Fruit fly (Drosophila melanogaster) whole organism, embryonic: ENCODE results near the gene CG43401.

Source experiments
- BEAF-32 ChIP-seq: fragments of 200-800 bp; sonication (Bioruptor generic); optimal IDR thresholded peaks from 3 replicates; lab custom pipeline; 2017; ENCODE audit warnings: missing biosample characterization, missing genetic modification characterization, mild to moderate bottlenecking, moderate library complexity, missing genetic modification reagents
- CG10366 ChIP-seq: fragments of 200-800 bp; sonication (Bioruptor generic); IDR thresholded peaks from 2 replicates; pipeline ENCODE4 v1.3.6; 2022; ENCODE audit warnings: missing biosample characterization, missing genetic modification characterization
- CG12744 ChIP-seq: fragments of 200-800 bp; sonication (Bioruptor generic); optimal IDR thresholded peaks from 2 replicates; lab custom pipeline; 2016; ENCODE audit warnings: missing biosample characterization, missing genetic modification characterization
- CG15073 ChIP-seq: fragments of 200-800 bp; sonication (Bioruptor generic); optimal IDR thresholded peaks from 2 replicates; lab custom pipeline; 2016; ENCODE audit warnings: missing biosample characterization, missing genetic modification characterization
- CG18599 ChIP-seq: fragments of 200-800 bp; sonication (Bioruptor generic); optimal IDR thresholded peaks from 3 replicates; lab custom pipeline; 2017; ENCODE audit warnings: missing biosample characterization, missing genetic modification characterization, mild to moderate bottlenecking, moderate library complexity, missing genetic modification reagents
- CG18619 ChIP-seq: fragments of 200-800 bp; sonication (Bioruptor generic); optimal IDR thresholded peaks from 3 replicates; lab custom pipeline; 2017; ENCODE audit warnings: missing biosample characterization, mild to moderate bottlenecking, missing genetic modification characterization
- CG18764 ChIP-seq: fragments of 200-800 bp; sonication (Bioruptor generic); optimal IDR thresholded peaks from 3 replicates; lab custom pipeline; 2016; ENCODE audit warnings: missing biosample characterization, missing genetic modification characterization
- CG2678 ChIP-seq: fragments of 200-800 bp; sonication (Bioruptor generic); optimal IDR thresholded peaks from 3 replicates; lab custom pipeline; 2019; ENCODE audit warnings: missing biosample characterization, mild to moderate bottlenecking, missing genetic modification characterization, moderate library complexity
- CG3847 ChIP-seq: fragments of 200-800 bp; sonication (Bioruptor generic); IDR thresholded peaks from 2 replicates; pipeline ENCODE4 v1.3.6; 2022; ENCODE audit warnings: missing biosample characterization, missing genetic modification characterization
- CG3995 ChIP-seq: fragments of 200-800 bp; sonication (Bioruptor generic); optimal IDR thresholded peaks from 3 replicates; lab custom pipeline; 2016; ENCODE audit warnings: missing biosample characterization, missing genetic modification characterization
- CG4360 ChIP-seq: fragments of 200-800 bp; sonication (Bioruptor generic); IDR thresholded peaks from 2 replicates; pipeline ENCODE4 v1.3.6; 2022; ENCODE audit warnings: missing biosample characterization, missing genetic modification characterization
- CG4707 ChIP-seq: fragments of 200-800 bp; sonication (Bioruptor generic); optimal IDR thresholded peaks from 2 replicates; lab custom pipeline; 2018; ENCODE audit warnings: missing biosample characterization, mild to moderate bottlenecking, missing genetic modification characterization, moderate library complexity
- CG7271 ChIP-seq: fragments of 200-800 bp; sonication (Bioruptor generic); optimal IDR thresholded peaks from 2 replicates; lab custom pipeline; 2018; ENCODE audit warnings: missing biosample characterization, mild to moderate bottlenecking, missing genetic modification characterization, moderate library complexity
- CG8281 ChIP-seq: fragments of 200-800 bp; sonication (Bioruptor generic); optimal IDR thresholded peaks from 2 replicates; lab custom pipeline; 2018; ENCODE audit warnings: missing biosample characterization, mild to moderate bottlenecking, missing genetic modification characterization, moderate library complexity
- CG8478 ChIP-seq: fragments of >200 bp; optimal IDR thresholded peaks from 2 replicates; lab custom pipeline; 2018
- CG9437 ChIP-seq: fragments of 200-800 bp; sonication (Bioruptor generic); optimal IDR thresholded peaks from 2 replicates; lab custom pipeline; 2018; ENCODE audit warnings: missing biosample characterization, mild to moderate bottlenecking, missing genetic modification characterization
- Chrac-16 ChIP-seq: fragments of 200-800 bp; sonication (Bioruptor generic); optimal IDR thresholded peaks from 3 replicates; lab custom pipeline; 2016; ENCODE audit warnings: missing biosample characterization, missing genetic modification characterization
- H15 ChIP-seq: fragments of 200-800 bp; sonication (Bioruptor generic); IDR thresholded peaks from 3 replicates; pipeline ENCODE4 v1.3.6; 2022; ENCODE audit warnings: missing biosample characterization, missing genetic modification characterization
- HLH54F ChIP-seq: fragments of 200-800 bp; sonication (Bioruptor generic); optimal IDR thresholded peaks from 3 replicates; lab custom pipeline; 2016; ENCODE audit warnings: missing biosample characterization, missing genetic modification characterization
- Hmx ChIP-seq: fragments of 200-800 bp; sonication (Bioruptor generic); optimal IDR thresholded peaks from 2 replicates; lab custom pipeline; 2016; ENCODE audit warnings: missing biosample characterization, missing genetic modification characterization
- MBD-R2 ChIP-seq: fragments of 200-800 bp; sonication (Bioruptor generic); IDR thresholded peaks from 2 replicates; pipeline ENCODE4 v1.3.6; 2022; ENCODE audit warnings: missing biosample characterization, missing genetic modification characterization
- Mad ChIP-seq: fragments of 200-800 bp; sonication (Bioruptor generic); optimal IDR thresholded peaks from 2 replicates; lab custom pipeline; 2016; ENCODE audit warnings: missing biosample characterization, missing genetic modification characterization
- Mes4 ChIP-seq: fragments of 200-800 bp; sonication (Bioruptor generic); optimal IDR thresholded peaks from 2 replicates; lab custom pipeline; 2016; ENCODE audit warnings: missing biosample characterization, missing genetic modification characterization
- Neu2 ChIP-seq: fragments of 200-800 bp; sonication (Bioruptor generic); optimal IDR thresholded peaks from 3 replicates; lab custom pipeline; 2016; ENCODE audit warnings: missing biosample characterization, missing genetic modification characterization, borderline replicate concordance
- Nf-YC ChIP-seq: fragments of 200-800 bp; optimal IDR thresholded peaks from 3 replicates; lab custom pipeline; 2019; ENCODE audit warnings: missing biosample characterization, mild to moderate bottlenecking, missing genetic modification characterization, moderate library complexity
- Pdp1 ChIP-seq, 2 experiments: fragments of 200-800 bp; sonication (Bioruptor generic); optimal IDR thresholded peaks; 3 replicates each; lab custom pipeline; 2016; ENCODE audit warnings: missing biosample characterization in 2 of 2, missing genetic modification characterization in 2 of 2, mild to moderate bottlenecking in 1 of 2, moderate library complexity in 1 of 2
- Scr ChIP-seq: fragments of 200-800 bp; sonication (Bioruptor generic); IDR thresholded peaks from 2 replicates; pipeline ENCODE4 v1.3.6; 2022; ENCODE audit warnings: missing biosample characterization, missing genetic modification characterization; ENCODE audit not compliant: partially characterized antibody
- Spps ChIP-seq: fragments of 200-800 bp; sonication (Bioruptor generic); optimal IDR thresholded peaks from 2 replicates; lab custom pipeline; 2018; ENCODE audit warnings: missing biosample characterization, mild to moderate bottlenecking, missing genetic modification characterization
- Taf1 ChIP-seq: fragments of 200-800 bp; sonication (Bioruptor generic); IDR thresholded peaks from 2 replicates; pipeline ENCODE4 v1.3.6; 2022; ENCODE audit warnings: missing biosample characterization, missing genetic modification characterization
- YL-1 ChIP-seq: fragments of 200-800 bp; sonication (Bioruptor generic); optimal IDR thresholded peaks from 3 replicates; lab custom pipeline; 2017; ENCODE audit warnings: missing biosample characterization, mild to moderate bottlenecking, missing genetic modification characterization
- bbx ChIP-seq: fragments of 200-800 bp; sonication (Bioruptor generic); IDR thresholded peaks from 2 replicates; pipeline ENCODE4 v1.3.6; 2022; ENCODE audit warnings: missing biosample characterization, missing genetic modification characterization; ENCODE audit not compliant: partially characterized antibody
- caup ChIP-seq: fragments of 200-800 bp; sonication (Bioruptor generic); optimal IDR thresholded peaks from 3 replicates; lab custom pipeline; 2017; ENCODE audit warnings: missing biosample characterization, mild to moderate bottlenecking, missing genetic modification characterization, moderate library complexity; ENCODE audit not compliant: severe bottlenecking
- crp ChIP-seq, 2 experiments: fragments of 200-800 bp; sonication (Bioruptor generic); optimal IDR thresholded peaks; 2 replicates in 1 of 2; 3 replicates in 1 of 2; lab custom pipeline; 2017; ENCODE audit warnings: missing biosample characterization in 2 of 2, missing genetic modification characterization in 2 of 2, mild to moderate bottlenecking in 1 of 2, moderate library complexity in 1 of 2
- dm ChIP-seq: fragments of 200-800 bp; sonication (Bioruptor generic); optimal IDR thresholded peaks from 3 replicates; lab custom pipeline; 2016; ENCODE audit warnings: missing biosample characterization, missing genetic modification characterization
- emc ChIP-seq: fragments of 200-800 bp; sonication (Bioruptor generic); optimal IDR thresholded peaks from 2 replicates; lab custom pipeline; 2016; ENCODE audit warnings: missing biosample characterization, missing genetic modification characterization
- ems ChIP-seq: fragments of 200-800 bp; sonication (Bioruptor generic); optimal IDR thresholded peaks from 3 replicates; lab custom pipeline; 2016; ENCODE audit warnings: missing biosample characterization, missing genetic modification characterization
- gcm2 ChIP-seq: fragments of 200-800 bp; sonication (Bioruptor generic); optimal IDR thresholded peaks from 2 replicates; lab custom pipeline; 2016; ENCODE audit warnings: missing biosample characterization, missing genetic modification characterization
- grn ChIP-seq: fragments of 200-800 bp; sonication (Bioruptor generic); optimal IDR thresholded peaks from 3 replicates; lab custom pipeline; 2017; ENCODE audit warnings: missing biosample characterization, missing genetic modification characterization
- her ChIP-seq: fragments of 200-800 bp; sonication (Bioruptor generic); optimal IDR thresholded peaks from 2 replicates; lab custom pipeline; 2016; ENCODE audit warnings: missing biosample characterization, missing genetic modification characterization
- insv ChIP-seq, 2 experiments: fragments of 200-800 bp; sonication (Bioruptor generic); optimal IDR thresholded peaks; 3 replicates each; lab custom pipeline; 2016 to 2018; ENCODE audit warnings: missing biosample characterization in 2 of 2, missing genetic modification characterization in 2 of 2
- nerfin-1 ChIP-seq: fragments of 200-800 bp; sonication (Bioruptor generic); optimal IDR thresholded peaks from 3 replicates; lab custom pipeline; 2019; ENCODE audit warnings: missing biosample characterization, mild to moderate bottlenecking, missing genetic modification characterization, moderate library complexity
- nerfin-2 ChIP-seq: fragments of 200-800 bp; sonication (Bioruptor generic); IDR thresholded peaks from 2 replicates; pipeline ENCODE4 v1.3.6; 2022; ENCODE audit warnings: missing biosample characterization, missing genetic modification characterization; ENCODE audit not compliant: partially characterized antibody
- oc ChIP-seq: fragments of 200-800 bp; sonication (Bioruptor generic); optimal IDR thresholded peaks from 2 replicates; lab custom pipeline; 2018; ENCODE audit warnings: missing biosample characterization, mild to moderate bottlenecking, missing genetic modification characterization, moderate library complexity
- onecut ChIP-seq: fragments of 200-800 bp; sonication (Bioruptor generic); IDR thresholded peaks from 2 replicates; pipeline ENCODE4 v1.3.6; 2022; ENCODE audit warnings: missing biosample characterization, missing genetic modification characterization
- pfk ChIP-seq: fragments of 200-800 bp; sonication (Bioruptor generic); optimal IDR thresholded peaks from 2 replicates; lab custom pipeline; 2018; ENCODE audit warnings: missing biosample characterization, mild to moderate bottlenecking, missing genetic modification characterization, moderate library complexity
- sna ChIP-seq: fragments of 200-800 bp; sonication (Bioruptor generic); IDR thresholded peaks from 2 replicates; pipeline ENCODE4 v1.3.6; 2022; ENCODE audit warnings: missing biosample characterization, missing genetic modification characterization; ENCODE audit not compliant: partially characterized antibody
- so ChIP-seq: fragments of 200-800 bp; sonication (Bioruptor generic); IDR thresholded peaks from 3 replicates; pipeline ENCODE4 v1.3.6; 2022; ENCODE audit warnings: missing biosample characterization, missing genetic modification characterization
- tgo ChIP-seq: fragments of 200-800 bp; sonication (Bioruptor generic); IDR thresholded peaks from 3 replicates; pipeline ENCODE4 v1.3.6; 2022; ENCODE audit warnings: missing biosample characterization, missing genetic modification characterization
- tin ChIP-seq: fragments of 200-800 bp; sonication (Bioruptor generic); optimal IDR thresholded peaks from 3 replicates; lab custom pipeline; 2016; ENCODE audit warnings: missing biosample characterization, missing genetic modification characterization
- ttk ChIP-seq: fragments of 200-800 bp; sonication (Bioruptor generic); IDR thresholded peaks from 2 replicates; pipeline ENCODE4 v2.1.2; 2022; ENCODE audit warnings: missing biosample characterization, missing genetic modification characterization
- wdn ChIP-seq: fragments of 200-800 bp; sonication (Bioruptor generic); IDR thresholded peaks from 2 replicates; pipeline ENCODE4 v1.3.6; 2022; ENCODE audit warnings: missing biosample characterization, missing genetic modification characterization

Gene CG43401

DNA sequence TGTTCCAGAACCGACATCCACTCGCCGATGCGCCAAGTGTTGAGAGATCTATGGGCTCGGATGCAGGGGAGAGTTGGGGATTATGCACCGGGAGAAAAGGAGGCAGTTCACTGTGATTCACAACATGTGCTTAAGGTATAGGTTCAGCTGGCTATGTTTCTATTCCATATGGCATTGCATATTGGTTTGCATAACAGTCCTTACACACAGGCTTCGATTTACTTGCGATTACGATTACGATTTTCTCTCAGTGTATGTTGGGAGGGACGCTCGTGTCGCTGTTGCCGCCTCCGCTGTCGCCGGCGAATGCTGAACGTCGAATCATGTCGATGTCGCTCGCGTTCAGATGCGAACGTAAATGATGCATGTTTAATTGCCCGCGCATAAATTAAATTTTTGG is 5.5 kb downstream of the CG43401 start (continued):
- TF ChIP-seq tin (GFP tag; lab: Kevin White, UChicago) = peak; percentile 59
- TF ChIP-seq CG3847 (GFP tag; lab: Robert Waterston, UW) = no peak
- no peak for TF ChIP-seq wdn (GFP tag; lab: Robert Waterston, UW)
- TF ChIP-seq emc (GFP tag; lab: Kevin White, UChicago) = no peak
- TF ChIP-seq onecut (GFP tag; lab: Robert Waterston, UW) = no peak
- peak; percentile 46; the same call in 1 of the 2 replicates for TF ChIP-seq Taf1
- peak; percentile 78 for TF ChIP-seq CG9437 (GFP tag; lab: Kevin White, UChicago)
- no peak for TF ChIP-seq crp (GFP tag; optimal IDR thresholded peaks at IDR 0.05; lab: Kevin White, UChicago)
- TF ChIP-seq Neu2 (GFP tag; lab: Kevin White, UChicago) = no peak
- TF ChIP-seq bbx = no peak
- peak; percentile 84 for TF ChIP-seq CG18599
- no peak for TF ChIP-seq ttk (GFP tag; lab: Robert Waterston, UW)
- no peak for TF ChIP-seq BEAF-32
- peak; percentile 43 for TF ChIP-seq CG4707
- TF ChIP-seq H15 (GFP tag; lab: Robert Waterston, UW) = peak; percentile 96
- TF ChIP-seq YL-1 (GFP tag; lab: Kevin White, UChicago) = no peak
- TF ChIP-seq tgo (GFP tag; lab: Robert Waterston, UW) = no peak
- TF ChIP-seq her (GFP tag; lab: Kevin White, UChicago) = peak; percentile 59
- peak; percentile 93 for TF ChIP-seq Mes4 (GFP tag; lab: Kevin White, UChicago)
- TF ChIP-seq CG15073 = peak; percentile 68
- no peak for TF ChIP-seq oc
- TF ChIP-seq insv (GFP tag; optimal IDR thresholded peaks at IDR 0.05; lab: Kevin White, UChicago) = no peak
- TF ChIP-seq caup (GFP tag; lab: Kevin White, UChicago) = no peak
- TF ChIP-seq Pdp1 (GFP tag; optimal IDR thresholded peaks at IDR 0.05; lab: Kevin White, UChicago) = peak in 1 of 2 experiments; percentile 88
- TF ChIP-seq nerfin-1 (tag; lab: Kevin White, UChicago) = peak; percentile 91
- TF ChIP-seq HLH54F (GFP tag; lab: Kevin White, UChicago) = no peak
- TF ChIP-seq nerfin-2 (GFP tag; lab: Robert Waterston, UW) = no peak
- TF ChIP-seq CG4360 (GFP tag; lab: Robert Waterston, UW) = peak; percentile 59
- TF ChIP-seq MBD-R2 (GFP tag; lab: Robert Waterston, UW) = no peak
- TF ChIP-seq CG18619 (GFP tag; lab: Kevin White, UChicago) = no peak
- TF ChIP-seq CG12744 = no peak
- peak; percentile 5 for TF ChIP-seq Hmx (GFP tag; lab: Kevin White, UChicago)
- TF ChIP-seq Mad = no peak
- TF ChIP-seq dm (GFP tag; lab: Kevin White, UChicago) = no peak
- TF ChIP-seq gcm2 (GFP tag; lab: Kevin White, UChicago) = no peak
- TF ChIP-seq ems (GFP tag; lab: Kevin White, UChicago) = peak; percentile 20
- no peak for TF ChIP-seq Scr (GFP tag; lab: Robert Waterston, UW)
- TF ChIP-seq Spps (tag; lab: Kevin White, UChicago) = peak; percentile 79
- TF ChIP-seq CG8281 (tag; lab: Kevin White, UChicago) = peak; percentile 79
- no peak for TF ChIP-seq sna (GFP tag; lab: Robert Waterston, UW)
- peak; percentile 94 for TF ChIP-seq CG18764
- peak; percentile 92 for TF ChIP-seq CG2678 (tag; lab: Kevin White, UChicago)
- TF ChIP-seq CG10366 (GFP tag; lab: Robert Waterston, UW) = no peak
- no peak for TF ChIP-seq CG8478 (lab: Kevin White, UChicago)
- peak; percentile 94 for TF ChIP-seq so (GFP tag; lab: Robert Waterston, UW)
- no peak for TF ChIP-seq pfk (GFP tag; lab: Kevin White, UChicago)
- peak; percentile 92 for TF ChIP-seq Chrac-16 (GFP tag; lab: Kevin White, UChicago)
- TF ChIP-seq Nf-YC (tag; lab: Kevin White, UChicago) = peak; percentile 63
- TF ChIP-seq grn (GFP tag; lab: Kevin White, UChicago) = no peak
- TF ChIP-seq CG7271 (tag; lab: Kevin White, UChicago) = no peak
- peak; percentile 7 for TF ChIP-seq CG3995 (GFP tag; lab: Kevin White, UChicago)
